Fruit fly (Drosophila melanogaster) whole organism, embryonic: Measurements from ENCODE around the gene CG13313.

Source experiments
- Bteb2 ChIP-seq: fragments of 200-800 bp; sonication (Bioruptor generic); optimal IDR thresholded peaks from 2 replicates; lab custom pipeline; 2016; ENCODE audit warnings: missing biosample characterization, missing genetic modification characterization
- CG10209 ChIP-seq: fragments of 200-800 bp; sonication (Bioruptor generic); optimal IDR thresholded peaks from 3 replicates; lab custom pipeline; 2017; ENCODE audit warnings: missing biosample characterization, mild to moderate bottlenecking, missing genetic modification characterization, missing genetic modification reagents
- CG10431 ChIP-seq: fragments of 200-800 bp; sonication (Bioruptor generic); optimal IDR thresholded peaks from 3 replicates; lab custom pipeline; 2018; ENCODE audit warnings: missing biosample characterization, mild to moderate bottlenecking, missing genetic modification characterization
- CG13123 ChIP-seq: fragments of 200-800 bp; sonication (Bioruptor generic); optimal IDR thresholded peaks from 2 replicates; lab custom pipeline; 2016; ENCODE audit warnings: missing biosample characterization, missing genetic modification characterization
- CG13424 ChIP-seq: fragments of 200-800 bp; sonication (Bioruptor generic); optimal IDR thresholded peaks from 2 replicates; lab custom pipeline; 2019; ENCODE audit warnings: missing biosample characterization, mild to moderate bottlenecking, missing genetic modification characterization, moderate library complexity
- CG15601 ChIP-seq: fragments of 200-800 bp; sonication (Bioruptor generic); optimal IDR thresholded peaks from 3 replicates; lab custom pipeline; 2019; ENCODE audit warnings: missing biosample characterization, mild to moderate bottlenecking, missing genetic modification characterization, moderate library complexity
- CG16815 ChIP-seq: fragments of 200-800 bp; sonication (Bioruptor generic); optimal IDR thresholded peaks from 3 replicates; lab custom pipeline; 2017; ENCODE audit warnings: missing biosample characterization, mild to moderate bottlenecking, missing genetic modification characterization
- CG17186 ChIP-seq: fragments of 200-800 bp; sonication (Bioruptor generic); optimal IDR thresholded peaks from 3 replicates; lab custom pipeline; 2017; ENCODE audit warnings: missing biosample characterization, missing genetic modification reagents, missing genetic modification characterization
- CG17612 ChIP-seq: fragments of 200-800 bp; sonication (Bioruptor generic); IDR thresholded peaks from 2 replicates; pipeline ENCODE4 v1.3.6; 2022; ENCODE audit warnings: missing biosample characterization, missing genetic modification characterization
- CG2202 ChIP-seq: fragments of 200-800 bp; sonication (Bioruptor generic); optimal IDR thresholded peaks from 2 replicates; lab custom pipeline; 2018; ENCODE audit warnings: missing biosample characterization, mild to moderate bottlenecking, missing genetic modification characterization
- CG3065 ChIP-seq: fragments of 200-800 bp; sonication (Bioruptor generic); optimal IDR thresholded peaks from 2 replicates; lab custom pipeline; 2016; ENCODE audit warnings: missing biosample characterization, missing genetic modification characterization
- CG31365 ChIP-seq: fragments of 200-800 bp; sonication (Bioruptor generic); optimal IDR thresholded peaks from 2 replicates; lab custom pipeline; 2018; ENCODE audit warnings: missing biosample characterization, mild to moderate bottlenecking, missing genetic modification characterization
- CG4404 ChIP-seq: fragments of 200-800 bp; sonication (Bioruptor generic); IDR thresholded peaks from 2 replicates; pipeline ENCODE4 v1.3.6; 2022; ENCODE audit warnings: missing biosample characterization, missing genetic modification characterization
- CG6683 ChIP-seq: fragments of 200-800 bp; sonication (Bioruptor generic); optimal IDR thresholded peaks from 2 replicates; lab custom pipeline; 2017; ENCODE audit warnings: missing biosample characterization, mild to moderate bottlenecking, missing genetic modification characterization, missing genetic modification reagents
- CG8944 ChIP-seq: fragments of 200-800 bp; sonication (Bioruptor generic); optimal IDR thresholded peaks from 3 replicates; lab custom pipeline; 2016; ENCODE audit warnings: missing biosample characterization, missing genetic modification characterization
- CG9797 ChIP-seq: fragments of 200-800 bp; sonication (Bioruptor generic); optimal IDR thresholded peaks from 3 replicates; lab custom pipeline; 2018; ENCODE audit warnings: missing biosample characterization, mild to moderate bottlenecking, missing genetic modification characterization
- CG9932 ChIP-seq: fragments of 200-800 bp; sonication (Bioruptor generic); IDR thresholded peaks from 2 replicates; pipeline ENCODE4 v1.3.6; 2022; ENCODE audit warnings: missing biosample characterization, missing genetic modification characterization
- Camta ChIP-seq: fragments of 200-800 bp; sonication (Bioruptor generic); optimal IDR thresholded peaks from 2 replicates; lab custom pipeline; 2016; ENCODE audit warnings: missing biosample characterization, missing genetic modification characterization
- Chrac-16 ChIP-seq: fragments of 200-800 bp; sonication (Bioruptor generic); optimal IDR thresholded peaks from 3 replicates; lab custom pipeline; 2016; ENCODE audit warnings: missing biosample characterization, missing genetic modification characterization
- CrebB ChIP-seq: fragments of 200-800 bp; sonication (Bioruptor generic); optimal IDR thresholded peaks from 3 replicates; lab custom pipeline; 2018; ENCODE audit warnings: missing biosample characterization, mild to moderate bottlenecking, missing genetic modification characterization
- Drgx ChIP-seq: fragments of 200-800 bp; sonication (Bioruptor generic); IDR thresholded peaks from 2 replicates; pipeline ENCODE4 v1.3.6; 2022; ENCODE audit warnings: missing biosample characterization, missing genetic modification characterization
- Elba2 ChIP-seq: fragments of 200-800 bp; sonication (Bioruptor generic); optimal IDR thresholded peaks from 3 replicates; lab custom pipeline; 2016; ENCODE audit warnings: missing biosample characterization, missing genetic modification characterization
- HLH3B ChIP-seq: fragments of 200-800 bp; sonication (Bioruptor generic); IDR thresholded peaks from 2 replicates; pipeline ENCODE4 v1.3.6; 2022; ENCODE audit warnings: missing biosample characterization, missing genetic modification characterization
- Hand ChIP-seq: fragments of 200-800 bp; sonication (Bioruptor generic); optimal IDR thresholded peaks from 2 replicates; lab custom pipeline; 2017; ENCODE audit warnings: mild to moderate bottlenecking, missing biosample characterization, missing genetic modification reagents, missing genetic modification characterization
- Hmr ChIP-seq: fragments of 200-800 bp; sonication (Bioruptor generic); optimal IDR thresholded peaks from 3 replicates; lab custom pipeline; 2017; ENCODE audit warnings: mild to moderate bottlenecking, missing biosample characterization, missing genetic modification reagents, missing genetic modification characterization
- NfI ChIP-seq: fragments of 200-800 bp; sonication (Bioruptor generic); optimal IDR thresholded peaks from 3 replicates; lab custom pipeline; 2018; ENCODE audit warnings: missing biosample characterization, mild to moderate bottlenecking, missing genetic modification characterization, moderate library complexity
- Pdp1 ChIP-seq, 2 experiments: fragments of 200-800 bp; sonication (Bioruptor generic); optimal IDR thresholded peaks; 3 replicates each; lab custom pipeline; 2016; ENCODE audit warnings: missing biosample characterization in 2 of 2, missing genetic modification characterization in 2 of 2, mild to moderate bottlenecking in 1 of 2, moderate library complexity in 1 of 2
- Sry-β ChIP-seq: fragments of 200-800 bp; sonication (Bioruptor generic); optimal IDR thresholded peaks from 2 replicates; lab custom pipeline; 2018; ENCODE audit warnings: missing biosample characterization, mild to moderate bottlenecking, missing genetic modification characterization, moderate library complexity
- Taf1 ChIP-seq: fragments of 200-800 bp; sonication (Bioruptor generic); IDR thresholded peaks from 2 replicates; pipeline ENCODE4 v1.3.6; 2022; ENCODE audit warnings: missing biosample characterization, missing genetic modification characterization
- Trl ChIP-seq, 3 experiments: fragments of >200 bp in 2 of 3; fragments of 200-800 bp in 1 of 3; sonication (Bioruptor generic) in 1 of 3; optimal IDR thresholded peaks; 2 replicates in 1 of 3; 3 replicates in 2 of 3; lab custom pipeline; 2016 to 2017; ENCODE audit warnings: missing biosample characterization in 1 of 3, missing genetic modification characterization in 1 of 3
- chm ChIP-seq: fragments of 200-800 bp; sonication (Bioruptor generic); IDR thresholded peaks from 2 replicates; pipeline ENCODE4 v1.3.6; 2022; ENCODE audit warnings: missing biosample characterization, missing genetic modification characterization
- cwo ChIP-seq: fragments of 200-800 bp; sonication (Bioruptor generic); optimal IDR thresholded peaks from 3 replicates; lab custom pipeline; 2017; ENCODE audit warnings: missing biosample characterization, missing genetic modification characterization, mild to moderate bottlenecking, moderate library complexity, missing genetic modification reagents
- danr ChIP-seq: fragments of 200-800 bp; sonication (Bioruptor generic); IDR thresholded peaks from 2 replicates; pipeline ENCODE4 v1.3.6; 2022; ENCODE audit warnings: missing biosample characterization, missing genetic modification characterization
- disco-r ChIP-seq: fragments of 200-800 bp; sonication (Bioruptor generic); optimal IDR thresholded peaks from 2 replicates; lab custom pipeline; 2016; ENCODE audit warnings: missing biosample characterization, missing genetic modification characterization
- ewg ChIP-seq: fragments of 200-800 bp; sonication (Bioruptor generic); optimal IDR thresholded peaks from 3 replicates; lab custom pipeline; 2017; ENCODE audit warnings: mild to moderate bottlenecking, missing biosample characterization, missing genetic modification reagents, missing genetic modification characterization
- fd102C ChIP-seq: fragments of 200-800 bp; sonication (Bioruptor generic); optimal IDR thresholded peaks from 2 replicates; lab custom pipeline; 2018; ENCODE audit warnings: missing biosample characterization, mild to moderate bottlenecking, missing genetic modification characterization, moderate library complexity
- fu2 ChIP-seq: fragments of 200-800 bp; sonication (Bioruptor generic); optimal IDR thresholded peaks from 2 replicates; lab custom pipeline; 2016; ENCODE audit warnings: missing biosample characterization, missing genetic modification characterization
- gem ChIP-seq: fragments of 200-800 bp; sonication (Bioruptor generic); optimal IDR thresholded peaks from 2 replicates; lab custom pipeline; 2019; ENCODE audit warnings: missing biosample characterization, mild to moderate bottlenecking, missing genetic modification characterization, moderate library complexity
- kay ChIP-seq: fragments of 200-800 bp; sonication (Bioruptor generic); optimal IDR thresholded peaks from 2 replicates; lab custom pipeline; 2016; ENCODE audit warnings: missing biosample characterization, missing genetic modification characterization
- kni ChIP-seq: fragments of 200-800 bp; sonication (Bioruptor generic); optimal IDR thresholded peaks from 3 replicates; lab custom pipeline; 2017; ENCODE audit warnings: mild to moderate bottlenecking, missing biosample characterization, missing genetic modification reagents, missing genetic modification characterization
- lola ChIP-seq, 3 experiments: fragments of >200 bp in 2 of 3; fragments of 200-800 bp in 1 of 3; sonication (Bioruptor generic) in 1 of 3; optimal IDR thresholded peaks; 2 replicates each; lab custom pipeline; 2017 to 2019; ENCODE audit warnings: missing biosample characterization in 3 of 3, missing genetic modification characterization in 3 of 3, mild to moderate bottlenecking in 1 of 3, moderate library complexity in 1 of 3
- nau ChIP-seq: fragments of 200-800 bp; sonication (Bioruptor generic); optimal IDR thresholded peaks from 3 replicates; lab custom pipeline; 2017; ENCODE audit warnings: missing biosample characterization, mild to moderate bottlenecking, missing genetic modification characterization, missing genetic modification reagents
- nom ChIP-seq: fragments of 200-800 bp; sonication (Bioruptor generic); optimal IDR thresholded peaks from 2 replicates; lab custom pipeline; 2017; ENCODE audit warnings: missing biosample characterization, missing genetic modification characterization, mild to moderate bottlenecking, moderate library complexity, missing genetic modification reagents
- org-1 ChIP-seq: fragments of 200-800 bp; sonication (Bioruptor generic); optimal IDR thresholded peaks from 2 replicates; lab custom pipeline; 2017; ENCODE audit warnings: missing biosample characterization, missing genetic modification characterization
- peb ChIP-seq: fragments of 200-800 bp; sonication (Bioruptor generic); IDR thresholded peaks from 2 replicates; pipeline ENCODE4 v1.3.6; 2022; ENCODE audit warnings: missing biosample characterization, missing genetic modification characterization
- sd ChIP-seq: fragments of 200-800 bp; sonication (Bioruptor generic); optimal IDR thresholded peaks from 3 replicates; lab custom pipeline; 2018; ENCODE audit warnings: missing biosample characterization, mild to moderate bottlenecking, missing genetic modification characterization, moderate library complexity
- seq ChIP-seq: fragments of 200-800 bp; sonication (Bioruptor generic); IDR thresholded peaks from 2 replicates; pipeline ENCODE4 v1.3.6; 2022; ENCODE audit warnings: missing biosample characterization, missing genetic modification characterization
- trem ChIP-seq: fragments of 200-800 bp; optimal IDR thresholded peaks from 3 replicates; lab custom pipeline; 2019; ENCODE audit warnings: missing biosample characterization, mild to moderate bottlenecking, missing genetic modification characterization, moderate library complexity

Gene CG13313

dm6 chr3L:8952549-8953198, 6.0 kb upstream of the CG13313 start (continued):
- TF ChIP-seq sd (tag; lab: Kevin White, UChicago) (peak; percentile 44), disco-r (no peak), CG13123 (no peak), Pdp1 (GFP tag; optimal IDR thresholded peaks at IDR 0.05; lab: Kevin White, UChicago) (peak in 1 of 2 experiments; percentile 31), CG8944 (GFP tag; lab: Kevin White, UChicago) (no peak), CG15601 (tag; lab: Kevin White, UChicago) (no peak), Sry-β (no peak), CG31365 (tag; lab: Kevin White, UChicago) (no peak), gem (tag; lab: Kevin White, UChicago) (no peak), Hand (GFP tag; lab: Kevin White, UChicago) (no peak), CG3065 (GFP tag; lab: Kevin White, UChicago) (no peak), CG17612 (GFP tag; lab: Robert Waterston, UW) (no peak), CG4404 (no peak), nau (GFP tag; lab: Kevin White, UChicago) (no peak), Elba2 (GFP tag; lab: Kevin White, UChicago) (peak; percentile 3), Trl (optimal IDR thresholded peaks at IDR 0.05; lab: Kevin White, UChicago) (peak in 1 of 2 experiments; percentile 2), Trl (GFP tag; optimal IDR thresholded peaks at IDR 0.05; lab: Kevin White, UChicago) (no peak), peb (GFP tag; lab: Robert Waterston, UW) (no peak), HLH3B (GFP tag; lab: Robert Waterston, UW) (no peak), Camta (GFP tag; lab: Kevin White, UChicago) (no peak), Taf1 (GFP tag; lab: Robert Waterston, UW) (no peak), org-1 (no peak), kay (no peak), CG10431 (GFP tag; lab: Kevin White, UChicago) (no peak), fu2 (GFP tag; lab: Kevin White, UChicago) (no peak), trem (tag; lab: Kevin White, UChicago) (no peak), CG10209 (GFP tag; lab: Kevin White, UChicago) (no peak), CG6683 (GFP tag; lab: Kevin White, UChicago) (no peak), CG17186 (GFP tag; lab: Kevin White, UChicago) (no peak), CG13424 (tag; lab: Kevin White, UChicago) (no peak), Chrac-16 (GFP tag; lab: Kevin White, UChicago) (no peak), chm (GFP tag; lab: Robert Waterston, UW) (no peak), cwo (GFP tag; lab: Kevin White, UChicago) (no peak)

dm6 chr3L:8953199-8953956, 5.3 kb upstream of the CG13313 start:
- peak; percentile 89 for TF ChIP-seq Hmr
- TF ChIP-seq CG9932 (GFP tag; lab: Robert Waterston, UW), result no peak
- TF ChIP-seq kni (GFP tag; lab: Kevin White, UChicago), result no peak
- TF ChIP-seq NfI (GFP tag; lab: Kevin White, UChicago), result peak; percentile 51
- peak; percentile 34 for TF ChIP-seq CG16815 (GFP tag; lab: Kevin White, UChicago)
- peak; percentile 67; the same call in 1 of the 2 replicates for TF ChIP-seq Drgx (GFP tag; lab: Robert Waterston, UW)
- peak; percentile 55 for TF ChIP-seq CrebB (tag; lab: Kevin White, UChicago)
- TF ChIP-seq CG2202 (tag; lab: Kevin White, UChicago), result peak; percentile 9
- TF ChIP-seq nom (GFP tag; lab: Kevin White, UChicago), result peak; percentile 40
- no peak for TF ChIP-seq Bteb2 (GFP tag; lab: Kevin White, UChicago)
- TF ChIP-seq CG9797 (GFP tag; lab: Kevin White, UChicago), result no peak
- no peak for TF ChIP-seq danr (GFP tag; lab: Robert Waterston, UW)
- peak in 1 of 3 experiments; percentile 46 for TF ChIP-seq lola (GFP tag; optimal IDR thresholded peaks at IDR 0.05; lab: Kevin White, UChicago)
- TF ChIP-seq ewg, result peak; percentile 16
- no peak for TF ChIP-seq fd102C (GFP tag; lab: Kevin White, UChicago)
- no peak for TF ChIP-seq seq (GFP tag; lab: Robert Waterston, UW)
